Fruit fly (Drosophila melanogaster): ENCODE measurements around the gene Proc-R.

Proc-R gene

dm6 chrX:4679813-4680381 lies 27.8 kb upstream of the Proc-R start (continued):
- peak; percentile 55 for TF ChIP-seq Blimp-1 (GFP tag; optimal IDR thresholded peaks at IDR 0.05)
- TF ChIP-seq HmgD (GFP tag; optimal IDR thresholded peaks at IDR 0.05): no peak
- no peak for TF ChIP-seq CG3163 (GFP tag; optimal IDR thresholded peaks at IDR 0.05)
- TF ChIP-seq CG11504 (tag; optimal IDR thresholded peaks at IDR 0.05): peak; percentile 63
- TF ChIP-seq pum (GFP tag; optimal IDR thresholded peaks at IDR 0.05): peak; percentile 14
- TF ChIP-seq caup (GFP tag; optimal IDR thresholded peaks at IDR 0.05; ENCODE audit: severe bottlenecking): peak; percentile 59
- TF ChIP-seq nerfin-1 (tag; optimal IDR thresholded peaks at IDR 0.05): peak; percentile 33
- TF ChIP-seq sisA (GFP tag; IDR thresholded peaks at IDR 0.05): peak; percentile 49; the same call in 1 of the 2 replicates
- TF ChIP-seq CG14441 (GFP tag; IDR thresholded peaks at IDR 0.05): peak; percentile 48; the same call in 1 of the 2 replicates
- no peak for TF ChIP-seq CG17912 (GFP tag; optimal IDR thresholded peaks at IDR 0.05)
- peak; percentile 34 for TF ChIP-seq CG3847 (GFP tag; IDR thresholded peaks at IDR 0.05)
- TF ChIP-seq CG2116 (GFP tag; optimal IDR thresholded peaks at IDR 0.05): peak; percentile 31
- TF ChIP-seq CG17359 (tag; optimal IDR thresholded peaks at IDR 0.05): peak; percentile 61
- peak; percentile 35 for TF ChIP-seq CG7786 (GFP tag; optimal IDR thresholded peaks at IDR 0.05)
- TF ChIP-seq CG8281 (tag; optimal IDR thresholded peaks at IDR 0.05): no peak
- no peak for TF ChIP-seq TFAM (GFP tag; optimal IDR thresholded peaks at IDR 0.05)
- TF ChIP-seq CG16779 (GFP tag; IDR thresholded peaks at IDR 0.05): no peak
- peak; percentile 41 for TF ChIP-seq CG12744 (GFP tag; optimal IDR thresholded peaks at IDR 0.05)
- TF ChIP-seq ftz-f1 (GFP tag; optimal IDR thresholded peaks at IDR 0.05): no peak
- TF ChIP-seq Fer3 (tag; optimal IDR thresholded peaks at IDR 0.05): peak; percentile 57
- TF ChIP-seq Usf (GFP tag; optimal IDR thresholded peaks at IDR 0.05): no peak
- no peak for TF ChIP-seq CG2202 (tag; optimal IDR thresholded peaks at IDR 0.05)
- TF ChIP-seq Taf1 (GFP tag; IDR thresholded peaks at IDR 0.05): no peak; the same call in 1 of the 2 replicates
- no peak for TF ChIP-seq CG6791 (GFP tag; IDR thresholded peaks at IDR 0.05; ENCODE audit: partially characterized antibody)
- TF ChIP-seq mam (GFP tag; optimal IDR thresholded peaks at IDR 0.05): peak; percentile 55
- TF ChIP-seq wek (GFP tag; optimal IDR thresholded peaks at IDR 0.05): peak; percentile 53
- TF ChIP-seq CG8290 (GFP tag; optimal IDR thresholded peaks at IDR 0.05): peak; percentile 23
- TF ChIP-seq CG8290 (tag; optimal IDR thresholded peaks at IDR 0.05): no peak
- no peak for TF ChIP-seq en (GFP tag; optimal IDR thresholded peaks at IDR 0.05)
- peak; percentile 9 for TF ChIP-seq disco-r (GFP tag; optimal IDR thresholded peaks at IDR 0.05)
- TF ChIP-seq phol (tag; optimal IDR thresholded peaks at IDR 0.05): peak; percentile 58
- no peak for TF ChIP-seq hbn (GFP tag; IDR thresholded peaks at IDR 0.05; ENCODE audit: partially characterized antibody)
- peak; percentile 29 for TF ChIP-seq CG12236 (GFP tag; optimal IDR thresholded peaks at IDR 0.05)
- TF ChIP-seq Hmx (GFP tag; optimal IDR thresholded peaks at IDR 0.05): peak; percentile 43
- peak; percentile 60 for TF ChIP-seq fd96Cb (tag; optimal IDR thresholded peaks at IDR 0.05)
- 0 out of 2 replicates have a peak, but pooled peaks have one; percentile 12 for TF ChIP-seq Awh (GFP tag; IDR thresholded peaks at IDR 0.05)
- TF ChIP-seq dmrt11E (tag; optimal IDR thresholded peaks at IDR 0.05): peak; percentile 50
- TF ChIP-seq CG2712 (tag; optimal IDR thresholded peaks at IDR 0.05): peak; percentile 51
- peak; percentile 26 for TF ChIP-seq HHEX (GFP tag; optimal IDR thresholded peaks at IDR 0.05)
- TF ChIP-seq CG14710 (tag; optimal IDR thresholded peaks at IDR 0.05): peak; percentile 48
- no peak for TF ChIP-seq Lpt (GFP tag; optimal IDR thresholded peaks at IDR 0.05)
- TF ChIP-seq chif (GFP tag; optimal IDR thresholded peaks at IDR 0.05): peak in 1 of 2 experiments; percentile 48
- TF ChIP-seq Kr (GFP tag; optimal IDR thresholded peaks at IDR 0.05): no peak
- TF ChIP-seq nau (GFP tag; optimal IDR thresholded peaks at IDR 0.05): peak; percentile 10
- peak; percentile 36 for TF ChIP-seq Side (GFP tag; optimal IDR thresholded peaks at IDR 0.05)
- peak; percentile 32 for TF ChIP-seq CG12155 (GFP tag; optimal IDR thresholded peaks at IDR 0.05)
- TF ChIP-seq CG11456 (GFP tag; IDR thresholded peaks at IDR 0.05): 0 out of 3 replicates have a peak, but pooled peaks have one; percentile 44
- no peak for TF ChIP-seq Dfd (GFP tag; optimal IDR thresholded peaks at IDR 0.05)
- TF ChIP-seq CG18599 (GFP tag; optimal IDR thresholded peaks at IDR 0.05): peak; percentile 53
- no peak for TF ChIP-seq CG10274 (GFP tag; optimal IDR thresholded peaks at IDR 0.05)

Measured in whole organism, embryonic.